In the genomic region with DNA sequence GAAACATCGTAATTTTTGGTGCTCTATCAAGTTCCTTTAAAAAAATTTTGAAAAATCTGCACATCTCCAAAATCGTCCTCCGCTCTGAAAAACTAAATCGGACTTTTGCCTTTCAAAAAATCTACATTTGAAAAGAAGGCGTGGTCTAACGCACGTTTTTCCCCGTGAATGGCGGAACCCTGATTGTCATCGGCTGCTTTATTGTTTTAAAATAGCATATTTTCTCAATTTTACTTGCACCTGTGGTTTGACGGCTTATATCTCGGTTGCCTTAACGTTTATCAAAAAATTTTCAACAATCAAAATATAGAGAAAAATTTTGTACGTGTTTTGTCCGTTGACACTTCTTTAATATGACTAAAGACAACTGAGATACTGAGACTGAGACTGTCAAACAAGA, we compare ENCODE assay signal across 5 worm cellular contexts.
TF ChIP-seq lines count a peak whose summit lies in the region.

No protein-coding gene starts in this region.

TF ChIP-seq in whole organism, L1 larva, 84 proteins besides CTCF, POLR2A, EP300 and RAD21:
- no peak for TF ChIP-seq efl-1 (optimal IDR thresholded peaks at IDR 0.05; lab: Kevin White, UChicago)
- peak in 1 of 2 experiments; percentile 54 for TF ChIP-seq efl-1 (GFP tag; optimal IDR thresholded peaks at IDR 0.05 in 1 of 2; lab: Kevin White, UChicago)
- TF ChIP-seq snpc-4 (tag; optimal IDR thresholded peaks at IDR 0.05; lab: Kevin White, UChicago): peak; percentile 90
- TF ChIP-seq lin-35 (GFP tag; optimal IDR thresholded peaks at IDR 0.05; lab: Kevin White, UChicago): no peak

TF ChIP-seq in whole organism, L2 larva, 48 proteins besides CTCF, POLR2A, EP300 and RAD21:
- TF ChIP-seq snpc-4 (tag; optimal IDR thresholded peaks at IDR 0.05; lab: Kevin White, UChicago) (peak; percentile 86), crh-2 (tag; optimal IDR thresholded peaks at IDR 0.05; lab: Kevin White, UChicago) (no peak), lin-39 (tag; optimal IDR thresholded peaks at IDR 0.05; lab: Kevin White, UChicago) (no peak)
TF ChIP-seq in whole organism, L2 larva: peak in this region for 1.

TF ChIP-seq in whole organism, L3 larva, 47 proteins besides CTCF, POLR2A, EP300 and RAD21:
- peak; percentile 67 for TF ChIP-seq snpc-4 (tag; optimal IDR thresholded peaks at IDR 0.05; lab: Kevin White, UChicago)
- no peak for TF ChIP-seq nhr-11 (tag; optimal IDR thresholded peaks at IDR 0.05; lab: Kevin White, UChicago)

TF ChIP-seq in whole organism, L4 larva, 104 proteins besides CTCF, POLR2A, EP300 and RAD21:
- TF ChIP-seq hmg-1.1 (GFP tag; IDR thresholded peaks at IDR 0.05; lab: Robert Waterston, UW) (no peak), nhr-6 (tag; optimal IDR thresholded peaks at IDR 0.05; lab: Kevin White, UChicago) (no peak), lin-38 (GFP tag; IDR thresholded peaks at IDR 0.05; lab: Robert Waterston, UW) (0 out of 2 replicates have a peak, but pooled peaks have one; percentile 17), ceh-44 (GFP tag; IDR thresholded peaks at IDR 0.05; lab: Robert Waterston, UW) (no peak)

TF ChIP-seq in whole organism, young adult, 124 proteins besides CTCF, POLR2A, EP300 and RAD21:
- TF ChIP-seq F33H1.4 (GFP tag; IDR thresholded peaks at IDR 0.05; lab: Robert Waterston, UW) (no peak), attf-3 (GFP tag; conservative IDR thresholded peaks at IDR 0.05; lab: Robert Waterston, UW) (no peak), nhr-90 (tag; optimal IDR thresholded peaks at IDR 0.05; lab: Kevin White, UChicago) (no peak), hlh-26 (GFP tag; conservative IDR thresholded peaks at IDR 0.05; lab: Robert Waterston, UW) (no peak), egrh-3 (GFP tag; IDR thresholded peaks at IDR 0.05; lab: Robert Waterston, UW) (no peak), tbp1 (GFP tag; optimal IDR thresholded peaks at IDR 0.05; lab: Kevin White, UChicago) (peak; percentile 68), D2030.7 (GFP tag; IDR thresholded peaks at IDR 0.05; lab: Robert Waterston, UW) (0 out of 2 replicates have a peak, but pooled peaks have one; percentile 21), snpc-4 (GFP tag; optimal IDR thresholded peaks at IDR 0.05; lab: Kevin White, UChicago) (peak; percentile 81), snpc-4 (tag; optimal IDR thresholded peaks at IDR 0.05; lab: Kevin White, UChicago) (peak; percentile 90 to 93 (median 91)), nhr-27 (tag; optimal IDR thresholded peaks at IDR 0.05; lab: Kevin White, UChicago) (no peak), lin-26 (GFP tag; IDR thresholded peaks at IDR 0.05; lab: Robert Waterston, UW) (no peak), lsl-1 (GFP tag; optimal IDR thresholded peaks at IDR 0.05; lab: Kevin White, UChicago) (no peak), madf-10 (tag; optimal IDR thresholded peaks at IDR 0.05; lab: Kevin White, UChicago) (no peak), xnd-1 (tag; optimal IDR thresholded peaks at IDR 0.05; lab: Kevin White, UChicago) (no peak), ztf-22 (GFP tag; optimal IDR thresholded peaks at IDR 0.05; lab: Kevin White, UChicago) (no peak), nhr-120 (GFP tag; IDR thresholded peaks at IDR 0.05; lab: Robert Waterston, UW) (no peak), mxl-1 (tag; optimal IDR thresholded peaks at IDR 0.05; lab: Kevin White, UChicago) (no peak), tbx-9 (tag; optimal IDR thresholded peaks at IDR 0.05; lab: Kevin White, UChicago; ENCODE audit: borderline replicate concordance) (no peak), dpff-1 (tag; optimal IDR thresholded peaks at IDR 0.05; lab: Kevin White, UChicago) (no peak), K12H6.12 (tag; optimal IDR thresholded peaks at IDR 0.05; lab: Kevin White, UChicago) (no peak), rpc-1 (optimal IDR thresholded peaks at IDR 0.05; lab: Kevin White, UChicago) (no peak), rpc-1 (tag; optimal IDR thresholded peaks at IDR 0.05; lab: Kevin White, UChicago) (peak; percentile 25), hlh-12 (tag; optimal IDR thresholded peaks at IDR 0.05; lab: Kevin White, UChicago) (no peak), snpc-1.3 (tag; optimal IDR thresholded peaks at IDR 0.05; lab: Kevin White, UChicago; ENCODE audit: insufficient read depth) (no peak), mcd-1 (GFP tag; IDR thresholded peaks at IDR 0.05; lab: Robert Waterston, UW) (no peak), him-1 (tag; optimal IDR thresholded peaks at IDR 0.05; lab: Kevin White, UChicago) (peak; percentile 35), ceh-91 (GFP tag; IDR thresholded peaks at IDR 0.05; lab: Robert Waterston, UW) (no peak), C06A6.2 (GFP tag; conservative IDR thresholded peaks at IDR 0.05; lab: Robert Waterston, UW) (no peak), nhr-80 (tag; optimal IDR thresholded peaks at IDR 0.05; lab: Kevin White, UChicago) (no peak), ztf-25 (GFP tag; IDR thresholded peaks at IDR 0.05; lab: Robert Waterston, UW) (no peak), F57C9.4 (tag; optimal IDR thresholded peaks at IDR 0.05; lab: Kevin White, UChicago) (no peak), hmg-1.2 (GFP tag; IDR thresholded peaks at IDR 0.05; lab: Robert Waterston, UW) (peak; percentile 76), repo-1 (tag; optimal IDR thresholded peaks at IDR 0.05; lab: Kevin White, UChicago) (no peak), ets-4 (GFP tag; optimal IDR thresholded peaks at IDR 0.05; lab: Kevin White, UChicago) (no peak), rcor-1 (GFP tag; IDR thresholded peaks at IDR 0.05; lab: Robert Waterston, UW) (no peak), ztf-28 (GFP tag; IDR thresholded peaks at IDR 0.05; lab: Robert Waterston, UW) (no peak), atf-7 (tag; optimal IDR thresholded peaks at IDR 0.05; lab: Kevin White, UChicago) (no peak), snpc-3.4 (tag; optimal IDR thresholded peaks at IDR 0.05; lab: Kevin White, UChicago) (peak; percentile 15), madf-8 (GFP tag; conservative IDR thresholded peaks at IDR 0.05; lab: Robert Waterston, UW) (no peak), rec-8 (tag; optimal IDR thresholded peaks at IDR 0.05; lab: Kevin White, UChicago) (no peak), aptf-2 (GFP tag; conservative IDR thresholded peaks at IDR 0.05; lab: Robert Waterston, UW) (no peak), snpc-1.1 (tag; optimal IDR thresholded peaks at IDR 0.05; lab: Kevin White, UChicago; ENCODE audit: insufficient read depth) (peak; percentile 89)
